Fruit fly (Drosophila melanogaster): ENCODE data around the gene CG1636.

CG1636 gene

DNA sequence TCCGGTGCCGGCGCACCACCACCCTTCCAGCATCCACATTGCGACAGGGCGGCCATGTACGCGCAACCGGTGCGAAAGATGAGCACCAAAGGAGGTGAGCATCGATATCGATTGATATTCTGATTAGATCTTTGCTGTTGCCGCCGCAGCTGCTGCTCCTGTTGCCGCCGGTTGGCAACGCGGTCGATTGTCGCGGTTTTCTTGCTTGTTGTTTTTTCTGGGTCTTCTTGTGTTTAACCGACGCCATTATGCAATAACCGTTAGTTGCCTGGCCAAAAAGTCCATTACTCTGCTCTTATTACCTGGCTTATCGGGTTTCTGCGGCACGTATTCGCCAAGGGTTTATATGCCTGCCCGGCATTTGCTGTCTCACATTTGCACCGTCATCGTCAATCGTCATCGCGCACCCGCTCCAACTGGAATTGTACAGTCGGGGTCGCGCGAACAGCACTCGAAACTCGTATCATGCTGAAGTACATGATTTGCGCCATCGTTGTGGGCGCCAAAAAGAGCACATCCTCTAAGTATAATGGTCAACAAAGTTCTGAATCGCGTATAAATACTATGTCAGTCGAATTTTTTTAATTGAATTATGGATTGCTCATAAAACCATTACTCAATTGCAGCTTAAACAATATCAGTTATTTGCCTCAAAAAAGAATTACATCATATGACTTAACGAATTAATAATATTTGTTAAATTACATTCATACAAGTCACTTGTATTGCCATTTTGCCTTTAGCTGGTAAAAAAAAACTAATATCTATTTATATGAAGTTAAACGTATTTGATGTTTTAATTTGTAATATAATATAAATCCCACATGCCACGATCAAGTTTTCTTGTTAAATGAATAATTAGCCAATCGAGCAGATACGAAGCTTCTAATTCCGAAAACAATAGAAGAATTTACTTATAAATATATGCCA lies 29.0 kb upstream of the CG1636 start, which contains the start of gene sni (continued):
- TF ChIP-seq btn (GFP tag; optimal IDR thresholded peaks at IDR 0.05) = no peak
- TF ChIP-seq Xbp1 (GFP tag; optimal IDR thresholded peaks at IDR 0.05) = no peak
- no peak for TF ChIP-seq CG10366 (GFP tag; IDR thresholded peaks at IDR 0.05)
- no peak for TF ChIP-seq wor (GFP tag; IDR thresholded peaks at IDR 0.05)
- no peak for TF ChIP-seq NFAT (GFP tag; IDR thresholded peaks at IDR 0.05)
- TF ChIP-seq CG1603 (tag; optimal IDR thresholded peaks at IDR 0.05) = peak; percentile 11
- TF ChIP-seq CG17912 (GFP tag; optimal IDR thresholded peaks at IDR 0.05) = no peak
- no peak for TF ChIP-seq Neu2 (GFP tag; optimal IDR thresholded peaks at IDR 0.05; ENCODE audit: borderline replicate concordance)
- TF ChIP-seq amos (GFP tag; IDR thresholded peaks at IDR 0.05; ENCODE audit: partially characterized antibody) = no peak
- TF ChIP-seq CG7745 (tag; optimal IDR thresholded peaks at IDR 0.05) = no peak
- TF ChIP-seq CG2889 (GFP tag; IDR thresholded peaks at IDR 0.05) = no peak
- no peak for TF ChIP-seq E2f1 (GFP tag; IDR thresholded peaks at IDR 0.05)
- TF ChIP-seq CG12299 (tag; optimal IDR thresholded peaks at IDR 0.05) = no peak
- TF ChIP-seq CG12155 (GFP tag; optimal IDR thresholded peaks at IDR 0.05) = no peak
- TF ChIP-seq CG10321 (GFP tag; IDR thresholded peaks at IDR 0.05) = no peak
- TF ChIP-seq CG33557 (GFP tag; optimal IDR thresholded peaks at IDR 0.05) = no peak

dm6 chrX:8251268-8251996 lies 21.8 kb upstream of the CG1636 start, which contains the start of gene ND-75:
Gene ND-75, minus strand, starts transcription at chrX:8251687.
- TF ChIP-seq tap (tag; optimal IDR thresholded peaks at IDR 0.05) (no peak), Hey (tag; optimal IDR thresholded peaks at IDR 0.05) (no peak), Sry-δ (GFP tag; optimal IDR thresholded peaks at IDR 0.05) (peak; percentile 13), dan (GFP tag; IDR thresholded peaks at IDR 0.05) (no peak), nmo (GFP tag; optimal IDR thresholded peaks at IDR 0.05) (peak; percentile 9), tx (GFP tag; optimal IDR thresholded peaks at IDR 0.05) (no peak), trem (tag; optimal IDR thresholded peaks at IDR 0.05) (peak; percentile 54), E2f2 (GFP tag; IDR thresholded peaks at IDR 0.05) (peak; percentile 72; the same call in 1 of the 2 replicates), CG4854 (GFP tag; optimal IDR thresholded peaks at IDR 0.05) (peak; percentile 86), pzg (GFP tag; optimal IDR thresholded peaks at IDR 0.05) (peak; percentile 51), salm (tag; optimal IDR thresholded peaks at IDR 0.05) (no peak), scrt (GFP tag; optimal IDR thresholded peaks at IDR 0.05) (no peak), Opbp (GFP tag; IDR thresholded peaks at IDR 0.05; ENCODE audit: partially characterized antibody) (no peak), CoRest (tag; optimal IDR thresholded peaks at IDR 0.05) (no peak), NK7.1 (GFP tag; optimal IDR thresholded peaks at IDR 0.05) (no peak), CG1832 (GFP tag; optimal IDR thresholded peaks at IDR 0.05) (no peak), D (optimal IDR thresholded peaks at IDR 0.05) (no peak), D (GFP tag; optimal IDR thresholded peaks at IDR 0.05) (no peak), crp (GFP tag; optimal IDR thresholded peaks at IDR 0.05) (peak; percentile 55 to 93), H2.0 (GFP tag; IDR thresholded peaks at IDR 0.05) (no peak), abd-A (tag; optimal IDR thresholded peaks at IDR 0.05) (no peak), CG12942 (GFP tag; optimal IDR thresholded peaks at IDR 0.05) (no peak), BEAF-32 (GFP tag; optimal IDR thresholded peaks at IDR 0.05) (peak; percentile 42), Atf6 (GFP tag; IDR thresholded peaks at IDR 0.05) (no peak), nau (GFP tag; optimal IDR thresholded peaks at IDR 0.05) (no peak), CG10147 (GFP tag; optimal IDR thresholded peaks at IDR 0.05) (peak; percentile 12), YL-1 (GFP tag; optimal IDR thresholded peaks at IDR 0.05) (peak; percentile 56), MBD-R2 (GFP tag; IDR thresholded peaks at IDR 0.05) (peak; percentile 43; the same call in 1 of the 2 replicates), hkb (optimal IDR thresholded peaks at IDR 0.05) (no peak), hkb (GFP tag; IDR thresholded peaks at IDR 0.05) (no peak), CG2202 (tag; optimal IDR thresholded peaks at IDR 0.05) (no peak)
